Fruit fly (Drosophila melanogaster): ENCODE measurements around the gene Octbeta1R.

dm6 chr3R:22491088-22491879 is 5.7 kb upstream of the Octbeta1R start, which contains the start of the genes CCT1 and tHMG1:
- peak; percentile 52; the same call in 1 of the 2 replicates for TF ChIP-seq MBD-R2 (GFP tag; IDR thresholded peaks at IDR 0.05)
- no peak for TF ChIP-seq CG1792 (GFP tag; optimal IDR thresholded peaks at IDR 0.05)
- no peak for TF ChIP-seq Doc2 (GFP tag; IDR thresholded peaks at IDR 0.05)
- TF ChIP-seq Antp (GFP tag; optimal IDR thresholded peaks at IDR 0.05), result no peak
- peak; percentile 42 for TF ChIP-seq phol (tag; optimal IDR thresholded peaks at IDR 0.05)
